Worm (Caenorhabditis elegans) whole organism, L4/young adult: ENCODE results near the gene srx-45.

Experiments
- W03F9.2 ChIP-seq: fragments of 150-350 bp; optimal IDR thresholded peaks from 2 replicates; lab custom pipeline; 2014; ENCODE audit warnings: missing biosample characterization, missing genetic modification characterization
- dao-5 ChIP-seq: sonication (generic microtip); optimal IDR thresholded peaks from 2 replicates; lab custom pipeline; 2016; ENCODE audit warnings: missing genotype, missing genetic modification characterization, moderate library complexity, missing compliant biosample characterization
- him-1 ChIP-seq: sonication (generic microtip); optimal IDR thresholded peaks from 2 replicates; lab custom pipeline; 2016; ENCODE audit warnings: missing genotype, missing genetic modification reagents, missing genetic modification characterization, missing compliant biosample characterization

Gene srx-45

ce11 chrIII:9328732-9329131 lies 22.2 kb upstream of the srx-45 start:
- TF ChIP-seq W03F9.2 (tag; lab: Kevin White, UChicago) (no peak), dao-5 (tag; lab: Kevin White, UChicago) (no peak), him-1 (tag; lab: Kevin White, UChicago) (no peak)

- TF ChIP-seq dao-5 (tag; lab: Kevin White, UChicago) (no peak), him-1 (tag; lab: Kevin White, UChicago) (no peak), W03F9.2 (tag; lab: Kevin White, UChicago) (no peak)
These were observed 21.4 kb upstream of the srx-45 start for ce11 chrIII:9327910-9328309.

ce11 chrIII:9326528-9326927 lies 20.0 kb upstream of the srx-45 start:
- TF ChIP-seq him-1 (tag; lab: Kevin White, UChicago) (no peak), W03F9.2 (tag; lab: Kevin White, UChicago) (no peak), dao-5 (tag; lab: Kevin White, UChicago) (no peak)

ce11 chrIII:9324724-9325123 lies 18.2 kb upstream of the srx-45 start, which contains the start of gene C40H1.7:
TSS of gene C40H1.7 (plus strand) at chrIII:9325024.
- TF ChIP-seq W03F9.2 (tag; lab: Kevin White, UChicago) (no peak), dao-5 (tag; lab: Kevin White, UChicago) (no peak), him-1 (tag; lab: Kevin White, UChicago) (no peak)

ce11 chrIII:9322010-9322409 lies 15.5 kb upstream of the srx-45 start, which contains the start of gene cpb-1:
TSS of gene cpb-1 (plus strand) at chrIII:9322310.
- no peak for TF ChIP-seq him-1 (tag; lab: Kevin White, UChicago)
- no peak for TF ChIP-seq dao-5 (tag; lab: Kevin White, UChicago)
- TF ChIP-seq W03F9.2 (tag; lab: Kevin White, UChicago) = no peak

- no peak for TF ChIP-seq W03F9.2 (tag; lab: Kevin White, UChicago)
- no peak for TF ChIP-seq him-1 (tag; lab: Kevin White, UChicago)
- TF ChIP-seq dao-5 (tag; lab: Kevin White, UChicago) = no peak
These were observed 13.1 kb upstream of the srx-45 start, which contains the start of gene C40H1.9 for ce11 chrIII:9319641-9320040. TSS of gene C40H1.9 (plus strand) at chrIII:9319941.

ce11 chrIII:9317601-9318000 lies 11.1 kb upstream of the srx-45 start:
- TF ChIP-seq him-1 (tag; lab: Kevin White, UChicago) (no peak), dao-5 (tag; lab: Kevin White, UChicago) (no peak), W03F9.2 (tag; lab: Kevin White, UChicago) (no peak)

ce11 chrIII:9315180-9315579 lies 8.7 kb upstream of the srx-45 start:
- TF ChIP-seq W03F9.2 (tag; lab: Kevin White, UChicago) (no peak), him-1 (tag; lab: Kevin White, UChicago) (no peak), dao-5 (tag; lab: Kevin White, UChicago) (no peak)

- TF ChIP-seq W03F9.2 (tag; lab: Kevin White, UChicago) (no peak), dao-5 (tag; lab: Kevin White, UChicago) (no peak), him-1 (tag; lab: Kevin White, UChicago) (no peak)
These were observed 8.0 kb upstream of the srx-45 start, which contains the start of gene C40H1.8 for ce11 chrIII:9314476-9314875. TSS of gene C40H1.8 (plus strand) at chrIII:9314717.

- TF ChIP-seq him-1 (tag; lab: Kevin White, UChicago) = no peak
- no peak for TF ChIP-seq dao-5 (tag; lab: Kevin White, UChicago)
- no peak for TF ChIP-seq W03F9.2 (tag; lab: Kevin White, UChicago)
These were observed 3.3 kb upstream of the srx-45 start for ce11 chrIII:9309840-9310239.

- TF ChIP-seq him-1 (tag; lab: Kevin White, UChicago) (no peak), W03F9.2 (tag; lab: Kevin White, UChicago) (no peak), dao-5 (tag; lab: Kevin White, UChicago) (no peak)
These were observed 5.8 kb downstream of the srx-45 start for ce11 chrIII:9300670-9301069.

ce11 chrIII:9299919-9300318 lies 6.6 kb downstream of the srx-45 start, which contains the start of gene K01B6.3:
TSS of gene K01B6.3 (plus strand) at chrIII:9300219.
- TF ChIP-seq dao-5 (tag; lab: Kevin White, UChicago) (no peak), W03F9.2 (tag; lab: Kevin White, UChicago) (no peak), him-1 (tag; lab: Kevin White, UChicago) (no peak)

- TF ChIP-seq him-1 (tag; lab: Kevin White, UChicago) (no peak), dao-5 (tag; lab: Kevin White, UChicago) (no peak), W03F9.2 (tag; lab: Kevin White, UChicago) (no peak)
These were observed 7.4 kb downstream of the srx-45 start for ce11 chrIII:9299116-9299515.

- TF ChIP-seq dao-5 (tag; lab: Kevin White, UChicago) (no peak), him-1 (tag; lab: Kevin White, UChicago) (no peak), W03F9.2 (tag; lab: Kevin White, UChicago) (no peak)
These were observed 9.2 kb downstream of the srx-45 start, which contains the start of gene K01B6.4 for ce11 chrIII:9297345-9297744. TSS of gene K01B6.4 (minus strand) at chrIII:9297445.
